Fruit fly (Drosophila melanogaster): ENCODE measurements around the gene CG43689.

Gene CG43689

dm6 chrX:4107261-4108113 is 31.9 kb downstream of the CG43689 start:
- TF ChIP-seq Rel (GFP tag; optimal IDR thresholded peaks at IDR 0.05) (no peak), Rel (tag; optimal IDR thresholded peaks at IDR 0.05) (peak; percentile 72), CG9705 (GFP tag; optimal IDR thresholded peaks at IDR 0.05) (no peak), foxo (GFP tag; optimal IDR thresholded peaks at IDR 0.05) (peak in 1 of 2 experiments; percentile 12), Mio (GFP tag; optimal IDR thresholded peaks at IDR 0.05) (no peak), psq (GFP tag; optimal IDR thresholded peaks at IDR 0.05) (peak; percentile 91), Abd-B (GFP tag; optimal IDR thresholded peaks at IDR 0.05) (no peak)

DNA sequence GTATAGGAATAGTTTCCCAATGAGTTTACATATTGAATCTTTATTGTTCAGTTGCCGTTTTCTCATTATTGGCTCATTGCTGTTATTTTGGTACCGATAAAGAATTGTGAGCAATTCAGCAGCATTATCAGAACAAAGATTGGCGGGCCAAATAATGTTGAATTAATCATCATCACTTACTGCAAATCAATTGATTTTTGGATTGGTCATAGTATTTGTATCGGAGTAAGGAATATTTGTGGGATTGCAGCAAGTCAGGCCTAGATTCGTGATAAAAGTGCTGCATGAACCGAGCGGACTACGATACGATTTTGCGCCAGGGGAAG is 32.5 kb downstream of the CG43689 start:
- no peak for TF ChIP-seq dsf (GFP tag; optimal IDR thresholded peaks at IDR 0.05; ENCODE audit: borderline replicate concordance)
- no peak for TF ChIP-seq brk (GFP tag; optimal IDR thresholded peaks at IDR 0.05)
- TF ChIP-seq HLH106 (tag; optimal IDR thresholded peaks at IDR 0.05): no peak
- TF ChIP-seq foxo (GFP tag; optimal IDR thresholded peaks at IDR 0.05): peak in 1 of 2 experiments; percentile 1
- no peak for TF ChIP-seq pan (optimal IDR thresholded peaks at IDR 0.05)
- no peak for TF ChIP-seq lola (GFP tag; optimal IDR thresholded peaks at IDR 0.05)
- peak; percentile 4 for TF ChIP-seq fru (GFP tag; optimal IDR thresholded peaks at IDR 0.05)
- no peak for TF ChIP-seq Myc (optimal IDR thresholded peaks at IDR 0.05)
- TF ChIP-seq woc (GFP tag; optimal IDR thresholded peaks at IDR 0.05): no peak
- no peak for TF ChIP-seq jim (GFP tag; optimal IDR thresholded peaks at IDR 0.05)

DNA sequence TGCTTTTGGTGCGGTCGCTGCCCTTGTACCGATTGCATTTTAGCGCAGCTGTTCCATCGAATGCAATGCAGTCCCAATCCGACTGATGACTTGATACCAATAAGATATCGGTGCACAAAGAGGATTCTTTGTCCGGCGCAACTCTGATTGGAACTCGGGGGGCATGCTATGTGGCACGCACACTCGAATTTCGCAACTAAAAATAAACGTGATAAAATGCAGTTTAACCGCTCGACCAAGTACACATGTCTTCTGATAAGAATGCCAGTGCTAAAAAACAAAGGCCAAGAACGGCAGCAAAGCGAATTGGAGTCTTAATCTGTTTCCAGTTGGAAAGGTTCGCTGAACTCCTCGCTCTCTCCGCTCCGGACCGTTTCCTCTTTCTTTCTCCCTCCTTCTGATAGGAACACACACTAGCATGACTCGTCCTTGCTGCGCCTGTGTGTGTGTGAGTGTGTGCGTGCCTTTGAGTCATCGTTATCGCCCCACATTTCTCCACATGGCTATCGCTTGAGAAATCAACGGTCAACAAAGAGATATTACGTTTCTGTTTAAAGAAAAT is 33.1 kb downstream of the CG43689 start:
- peak; percentile 58 for TF ChIP-seq Jra (GFP tag; optimal IDR thresholded peaks at IDR 0.05)
- no peak for TF ChIP-seq rgr (GFP tag; optimal IDR thresholded peaks at IDR 0.05)
- TF ChIP-seq jim (GFP tag; optimal IDR thresholded peaks at IDR 0.05): no peak
- no peak for TF ChIP-seq ey (GFP tag; optimal IDR thresholded peaks at IDR 0.05)
- TF ChIP-seq psq (GFP tag; optimal IDR thresholded peaks at IDR 0.05): peak; percentile 42
- TF ChIP-seq h (GFP tag; optimal IDR thresholded peaks at IDR 0.05): peak; percentile 8

DNA sequence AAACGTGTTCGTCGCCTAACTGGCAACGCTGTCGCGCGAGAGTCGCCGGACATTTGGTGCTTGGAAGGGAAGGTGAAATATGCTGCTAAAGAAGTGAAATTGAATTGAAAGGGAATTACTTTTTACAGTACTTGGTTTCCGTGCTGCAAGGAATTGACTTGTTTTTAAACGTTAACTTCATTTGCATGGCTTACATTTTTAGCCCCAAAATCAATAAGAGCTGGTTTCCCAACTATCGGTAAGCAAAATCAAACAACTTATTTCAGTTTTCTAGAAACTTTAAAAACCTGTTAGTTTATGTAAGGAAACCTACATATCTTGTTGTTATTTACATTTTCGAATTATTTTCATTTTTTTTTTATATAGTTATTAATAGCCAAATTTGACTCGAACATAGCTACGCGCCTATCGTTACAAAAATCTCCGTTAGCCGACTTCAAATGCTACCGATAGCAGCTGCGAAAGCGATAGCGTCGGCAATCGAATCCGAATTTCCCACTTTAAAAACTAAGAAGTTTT is 38.2 kb downstream of the CG43689 start, which contains the start of the genes dgt4 and Nsun2:
dgt4 (plus strand) TSS at position 4 of the 519 bp plus-strand sequence.
Nsun2 (minus strand) TSS at position 37 of the 519 bp plus-strand sequence.
- TF ChIP-seq dsf (GFP tag; optimal IDR thresholded peaks at IDR 0.05; ENCODE audit: borderline replicate concordance) (no peak), Abd-B (GFP tag; optimal IDR thresholded peaks at IDR 0.05) (no peak), psq (GFP tag; optimal IDR thresholded peaks at IDR 0.05) (peak; percentile 2), h (GFP tag; optimal IDR thresholded peaks at IDR 0.05) (peak; percentile 31), Jra (GFP tag; optimal IDR thresholded peaks at IDR 0.05) (peak; percentile 28), fru (GFP tag; optimal IDR thresholded peaks at IDR 0.05) (peak; percentile 21), Myc (optimal IDR thresholded peaks at IDR 0.05) (peak; percentile 49), br (GFP tag; optimal IDR thresholded peaks at IDR 0.05) (peak; percentile 13), rgr (GFP tag; optimal IDR thresholded peaks at IDR 0.05) (peak; percentile 29), foxo (GFP tag; optimal IDR thresholded peaks at IDR 0.05) (peak in 1 of 2 experiments; percentile 61), Sp1 (GFP tag; optimal IDR thresholded peaks at IDR 0.05) (peak; percentile 12), woc (GFP tag; optimal IDR thresholded peaks at IDR 0.05) (peak; percentile 58), dl (GFP tag; optimal IDR thresholded peaks at IDR 0.05; ENCODE audit: insufficient read depth in 1 of 2, partially characterized antibody in 2 of 2) (no peak), Hnf4 (GFP tag; optimal IDR thresholded peaks at IDR 0.05) (peak; percentile 50)

- TF ChIP-seq sage (GFP tag; optimal IDR thresholded peaks at IDR 0.05) (no peak), CrebA (GFP tag; optimal IDR thresholded peaks at IDR 0.05; ENCODE audit: borderline replicate concordance) (no peak), Rel (GFP tag; optimal IDR thresholded peaks at IDR 0.05) (no peak), Rel (tag; optimal IDR thresholded peaks at IDR 0.05) (peak; percentile 5), Myc (optimal IDR thresholded peaks at IDR 0.05) (peak; percentile 5), foxo (GFP tag; optimal IDR thresholded peaks at IDR 0.05) (peak in 1 of 2 experiments; percentile 54), h (GFP tag; optimal IDR thresholded peaks at IDR 0.05) (peak; percentile 32), pan (optimal IDR thresholded peaks at IDR 0.05) (no peak), CG9705 (GFP tag; optimal IDR thresholded peaks at IDR 0.05) (peak; percentile 10), HLH106 (tag; optimal IDR thresholded peaks at IDR 0.05) (peak; percentile 36), lola (GFP tag; optimal IDR thresholded peaks at IDR 0.05) (no peak), dmrt93B (GFP tag; optimal IDR thresholded peaks at IDR 0.05) (no peak), br (GFP tag; optimal IDR thresholded peaks at IDR 0.05) (peak; percentile 11), usp (GFP tag; optimal IDR thresholded peaks at IDR 0.05) (no peak), Dif (GFP tag; optimal IDR thresholded peaks at IDR 0.05; ENCODE audit: partially characterized antibody) (no peak), Hnf4 (GFP tag; optimal IDR thresholded peaks at IDR 0.05) (peak; percentile 72), Abd-B (GFP tag; optimal IDR thresholded peaks at IDR 0.05) (no peak), Mio (GFP tag; optimal IDR thresholded peaks at IDR 0.05) (no peak), ey (GFP tag; optimal IDR thresholded peaks at IDR 0.05) (peak; percentile 17), woc (GFP tag; optimal IDR thresholded peaks at IDR 0.05) (no peak), sv (GFP tag; optimal IDR thresholded peaks at IDR 0.05) (no peak), Sp1 (GFP tag; optimal IDR thresholded peaks at IDR 0.05) (peak; percentile 11), Hr83 (GFP tag; optimal IDR thresholded peaks at IDR 0.05; ENCODE audit: poor library complexity, severe bottlenecking) (peak; percentile 39), brk (GFP tag; optimal IDR thresholded peaks at IDR 0.05) (no peak), fru (GFP tag; optimal IDR thresholded peaks at IDR 0.05) (peak; percentile 38), jim (GFP tag; optimal IDR thresholded peaks at IDR 0.05) (no peak), OdsH (GFP tag; optimal IDR thresholded peaks at IDR 0.05) (no peak)
Observed at dm6 chrX:4116834-4117736, 41.5 kb downstream of the CG43689 start, which contains the start of the genes tyf and Tip60. Gene tyf (plus strand): TSS chrX:4117020. Gene Tip60 (minus strand): TSS chrX:4117487.
